Fruit fly (Drosophila melanogaster) whole organism, wandering third instar larva: ENCODE data around the gene Cht7.
A peak's percentile ranks its signal among the peaks of the same experiment; 100 is the strongest.

Experiments
- Abd-B ChIP-seq: fragments of >200 bp; optimal IDR thresholded peaks from 2 replicates; lab custom pipeline; 2017; ENCODE audit warnings: missing biosample characterization, missing genetic modification characterization
- CG32264 ChIP-seq: fragments of 200-800 bp; sonication (Bioruptor generic); optimal IDR thresholded peaks from 2 replicates; lab custom pipeline; 2016; ENCODE audit warnings: missing biosample characterization, missing genetic modification characterization
- CG9705 ChIP-seq: fragments of 200-800 bp; sonication (Bioruptor generic); optimal IDR thresholded peaks from 2 replicates; lab custom pipeline; 2018; ENCODE audit warnings: missing biosample characterization, mild to moderate bottlenecking, missing genetic modification characterization
- CrebA ChIP-seq: fragments of 200-800 bp; sonication (Bioruptor generic); optimal IDR thresholded peaks from 2 replicates; lab custom pipeline; 2016; ENCODE audit warnings: missing biosample characterization, mild to moderate bottlenecking, missing genetic modification characterization, borderline replicate concordance
- Dfd ChIP-seq: fragments of >200 bp; optimal IDR thresholded peaks from 2 replicates; lab custom pipeline; 2017; ENCODE audit warnings: missing biosample characterization, missing genetic modification characterization
- Dif ChIP-seq: fragments of 200-275, 200-300 bp; sonication (Bioruptor generic); optimal IDR thresholded peaks from 2 replicates; lab custom pipeline; 2018; ENCODE audit warnings: missing biosample characterization, missing genetic modification characterization; ENCODE audit not compliant: partially characterized antibody
- GATAd ChIP-seq: sonication (Bioruptor generic); optimal IDR thresholded peaks from 2 replicates; lab custom pipeline; 2016; ENCODE audit warnings: missing biosample characterization, missing genetic modification characterization
- HLH106 ChIP-seq: fragments of 200-800 bp; optimal IDR thresholded peaks from 3 replicates; lab custom pipeline; 2019; ENCODE audit warnings: missing biosample characterization, mild to moderate bottlenecking, missing genetic modification characterization, moderate library complexity
- Hnf4 ChIP-seq: fragments of 200-800 bp; sonication (Bioruptor generic); optimal IDR thresholded peaks from 2 replicates; lab custom pipeline; 2016; ENCODE audit warnings: missing biosample characterization, mild to moderate bottlenecking, missing genetic modification characterization
- Hr78 ChIP-seq: fragments of >200 bp; optimal IDR thresholded peaks from 2 replicates; lab custom pipeline; 2017; ENCODE audit warnings: missing biosample characterization, missing genetic modification characterization
- Hr83 ChIP-seq: fragments of 200-300 bp; sonication (Bioruptor generic); optimal IDR thresholded peaks from 2 replicates; lab custom pipeline; 2016; ENCODE audit warnings: missing biosample characterization, mild to moderate bottlenecking, missing genetic modification characterization, moderate library complexity; ENCODE audit not compliant: poor library complexity, severe bottlenecking
- Jra ChIP-seq: sonication (Bioruptor generic); optimal IDR thresholded peaks from 2 replicates; lab custom pipeline; 2016; ENCODE audit warnings: missing biosample characterization, missing genetic modification characterization
- Mio ChIP-seq: sonication (Bioruptor generic); optimal IDR thresholded peaks from 2 replicates; lab custom pipeline; 2016; ENCODE audit warnings: missing biosample characterization, missing genetic modification characterization
- Myc ChIP-seq: fragments of >200 bp; optimal IDR thresholded peaks from 2 replicates; lab custom pipeline; 2017
- N ChIP-seq: fragments of >200 bp; optimal IDR thresholded peaks from 2 replicates; lab custom pipeline; 2018; ENCODE audit warnings: missing biosample characterization, missing external identifiers, missing genetic modification characterization
- OdsH ChIP-seq: fragments of 200-800 bp; sonication (Bioruptor generic); optimal IDR thresholded peaks from 2 replicates; lab custom pipeline; 2016; ENCODE audit warnings: missing biosample characterization, mild to moderate bottlenecking, missing genetic modification characterization
- Rel ChIP-seq, 2 experiments: fragments of 200-800 bp; sonication (Bioruptor generic) in 1 of 2; optimal IDR thresholded peaks; 2 replicates in 1 of 2; 3 replicates in 1 of 2; lab custom pipeline; 2016 to 2019; ENCODE audit warnings: mild to moderate bottlenecking in 2 of 2, missing biosample characterization in 2 of 2, missing genetic modification characterization in 2 of 2, moderate library complexity in 1 of 2
- Sp1 ChIP-seq: fragments of 200-800 bp; sonication (Bioruptor generic); optimal IDR thresholded peaks from 3 replicates; lab custom pipeline; 2019; ENCODE audit warnings: missing biosample characterization, mild to moderate bottlenecking, missing genetic modification characterization, moderate library complexity
- Vsx2 ChIP-seq: fragments of 200-300, 225-300 bp; sonication (Bioruptor generic); optimal IDR thresholded peaks from 2 replicates; lab custom pipeline; 2018; ENCODE audit warnings: missing biosample characterization, missing genetic modification characterization; ENCODE audit not compliant: partially characterized antibody
- br ChIP-seq: fragments of 200-800 bp; sonication (Bioruptor generic); optimal IDR thresholded peaks from 2 replicates; lab custom pipeline; 2016; ENCODE audit warnings: missing biosample characterization, missing genetic modification characterization
- brk ChIP-seq: fragments of 200-800 bp; sonication (Bioruptor generic); optimal IDR thresholded peaks from 2 replicates; lab custom pipeline; 2016; ENCODE audit warnings: missing biosample characterization, mild to moderate bottlenecking, missing genetic modification characterization
- dl ChIP-seq, 2 experiments: fragments of 175-275, 200-275 bp in 1 of 2; fragments of 200-275 bp in 1 of 2; sonication (Bioruptor generic); optimal IDR thresholded peaks; lab custom pipeline; 2018; ENCODE audit warnings: mild to moderate bottlenecking in 2 of 2, missing biosample characterization in 2 of 2, missing genetic modification characterization in 2 of 2, moderate library complexity in 2 of 2; ENCODE audit not compliant: partially characterized antibody in 2 of 2, insufficient read depth in 1 of 2
- dmrt93B ChIP-seq: fragments of 200-800 bp; sonication (Bioruptor generic); optimal IDR thresholded peaks from 2 replicates; lab custom pipeline; 2018; ENCODE audit warnings: missing biosample characterization, mild to moderate bottlenecking, missing genetic modification characterization
- dsf ChIP-seq: sonication (Bioruptor generic); optimal IDR thresholded peaks from 2 replicates; lab custom pipeline; 2016; ENCODE audit warnings: missing biosample characterization, missing genetic modification characterization, borderline replicate concordance
- ey ChIP-seq: fragments of 200-800 bp; sonication (Bioruptor generic); optimal IDR thresholded peaks from 2 replicates; lab custom pipeline; 2016; ENCODE audit warnings: missing biosample characterization, missing genetic modification characterization
- foxo ChIP-seq, 2 experiments: fragments of 200-800 bp; sonication (Bioruptor generic); optimal IDR thresholded peaks; 2 replicates in 1 of 2; 3 replicates in 1 of 2; lab custom pipeline; 2016 to 2017; ENCODE audit warnings: missing biosample characterization in 2 of 2, missing genetic modification characterization in 2 of 2
- fru ChIP-seq: fragments of 200-800 bp; sonication (Bioruptor generic); optimal IDR thresholded peaks from 3 replicates; lab custom pipeline; 2016; ENCODE audit warnings: missing biosample characterization, mild to moderate bottlenecking, missing genetic modification characterization
- h ChIP-seq: fragments of 200-800 bp; sonication (Bioruptor generic); optimal IDR thresholded peaks from 3 replicates; lab custom pipeline; 2016; ENCODE audit warnings: missing biosample characterization, mild to moderate bottlenecking, missing genetic modification characterization
- jim ChIP-seq: fragments of 175-275, 200-325 bp; sonication (Bioruptor generic); optimal IDR thresholded peaks from 2 replicates; lab custom pipeline; 2016; ENCODE audit warnings: missing biosample characterization, mild to moderate bottlenecking, missing genetic modification characterization
- pan ChIP-seq: fragments of >200 bp; optimal IDR thresholded peaks from 2 replicates; lab custom pipeline; 2017
- psq ChIP-seq: fragments of 200-800 bp; sonication (Bioruptor generic); optimal IDR thresholded peaks from 3 replicates; lab custom pipeline; 2017; ENCODE audit warnings: missing biosample characterization, mild to moderate bottlenecking, missing genetic modification characterization, moderate library complexity
- rgr ChIP-seq: fragments of 200-800 bp; sonication (Bioruptor generic); optimal IDR thresholded peaks from 3 replicates; lab custom pipeline; 2016; ENCODE audit warnings: missing biosample characterization, mild to moderate bottlenecking, missing genetic modification characterization
- sage ChIP-seq: fragments of 200-800 bp; sonication (Bioruptor generic); optimal IDR thresholded peaks from 2 replicates; lab custom pipeline; 2016; ENCODE audit warnings: missing biosample characterization, mild to moderate bottlenecking, missing genetic modification characterization
- tai ChIP-seq: sonication (Bioruptor generic); optimal IDR thresholded peaks from 2 replicates; lab custom pipeline; 2016; ENCODE audit warnings: missing biosample characterization, missing genetic modification characterization
- usp ChIP-seq: fragments of >200 bp; optimal IDR thresholded peaks from 2 replicates; lab custom pipeline; 2017; ENCODE audit warnings: missing biosample characterization, missing genetic modification characterization
- woc ChIP-seq: sonication (Bioruptor generic); optimal IDR thresholded peaks from 2 replicates; lab custom pipeline; 2016; ENCODE audit warnings: missing biosample characterization, mild to moderate bottlenecking, missing genetic modification characterization

The Cht7 gene

dm6 chr3L:3089012-3089411, 17.7 kb downstream of the Cht7 start:
- TF ChIP-seq br (GFP tag; lab: Kevin White, UChicago): no peak
- TF ChIP-seq fru (GFP tag; lab: Kevin White, UChicago): no peak
- no peak for TF ChIP-seq pan (lab: Kevin White, UChicago)
- no peak for TF ChIP-seq Hr83 (GFP tag; lab: Kevin White, UChicago)
- no peak for TF ChIP-seq Dfd
- no peak for TF ChIP-seq brk
- TF ChIP-seq Hr78 (GFP tag; lab: Kevin White, UChicago): no peak
- no peak for TF ChIP-seq CG9705 (GFP tag; lab: Kevin White, UChicago)
- no peak for TF ChIP-seq Myc (lab: Kevin White, UChicago)

- TF ChIP-seq CG9705 (GFP tag; lab: Kevin White, UChicago): no peak
- peak; percentile 27 for TF ChIP-seq rgr (GFP tag; lab: Kevin White, UChicago)
- peak; percentile 35 for TF ChIP-seq Hr83 (GFP tag; lab: Kevin White, UChicago)
- no peak for TF ChIP-seq Rel (GFP tag; optimal IDR thresholded peaks at IDR 0.05; lab: Kevin White, UChicago)
- TF ChIP-seq Rel (tag; optimal IDR thresholded peaks at IDR 0.05; lab: Kevin White, UChicago): peak; percentile 79
- peak; percentile 38 for TF ChIP-seq OdsH (GFP tag; lab: Kevin White, UChicago)
- TF ChIP-seq br (GFP tag; lab: Kevin White, UChicago): peak; percentile 18
- peak; percentile 35 for TF ChIP-seq h (GFP tag; lab: Kevin White, UChicago)
- no peak for TF ChIP-seq Mio (GFP tag; lab: Kevin White, UChicago)
Observed at dm6 chr3L:3083329-3084083, 23.3 kb downstream of the Cht7 start.

- TF ChIP-seq Hr83 (GFP tag; lab: Kevin White, UChicago) (no peak), Rel (GFP tag; optimal IDR thresholded peaks at IDR 0.05; lab: Kevin White, UChicago) (peak; percentile 40), Rel (tag; optimal IDR thresholded peaks at IDR 0.05; lab: Kevin White, UChicago) (no peak), sage (no peak), Vsx2 (GFP tag; lab: Kevin White, UChicago) (peak; percentile 49), GATAd (GFP tag; lab: Kevin White, UChicago) (no peak)
Observed at dm6 chr3L:3081966-3082516, 24.7 kb downstream of the Cht7 start.

- peak; percentile 98 for TF ChIP-seq brk
- TF ChIP-seq jim: no peak
- no peak for TF ChIP-seq Abd-B (GFP tag; lab: Kevin White, UChicago)
- peak; percentile 97 for TF ChIP-seq CG32264
- TF ChIP-seq Hnf4 (GFP tag; lab: Kevin White, UChicago): peak; percentile 98
- TF ChIP-seq Jra (GFP tag; lab: Kevin White, UChicago): peak; percentile 97
- TF ChIP-seq woc: peak; percentile 98
- TF ChIP-seq N: no peak
- TF ChIP-seq OdsH (GFP tag; lab: Kevin White, UChicago): peak; percentile 99
- TF ChIP-seq CG9705 (GFP tag; lab: Kevin White, UChicago): peak; percentile 94
- TF ChIP-seq dl (GFP tag; optimal IDR thresholded peaks at IDR 0.05; lab: Kevin White, UChicago; ENCODE audit: insufficient read depth in 1 of 2, partially characterized antibody in 2 of 2): peak; percentile 59 to 76
- peak; percentile 95 for TF ChIP-seq tai (GFP tag; lab: Kevin White, UChicago)
- peak; percentile 98 for TF ChIP-seq Sp1 (GFP tag; lab: Kevin White, UChicago)
- peak; percentile 84 for TF ChIP-seq Dif (GFP tag; lab: Kevin White, UChicago)
- peak; percentile 87 for TF ChIP-seq Mio (GFP tag; lab: Kevin White, UChicago)
- TF ChIP-seq ey (GFP tag; lab: Kevin White, UChicago): peak; percentile 99
- TF ChIP-seq dmrt93B (GFP tag; lab: Kevin White, UChicago): peak; percentile 91
- TF ChIP-seq GATAd (GFP tag; lab: Kevin White, UChicago): peak; percentile 91
- TF ChIP-seq Hr83 (GFP tag; lab: Kevin White, UChicago): peak; percentile 81
- TF ChIP-seq Vsx2 (GFP tag; lab: Kevin White, UChicago): no peak
- TF ChIP-seq psq (GFP tag; lab: Kevin White, UChicago): peak; percentile 98
- peak; percentile 99 for TF ChIP-seq fru (GFP tag; lab: Kevin White, UChicago)
- no peak for TF ChIP-seq Hr78 (GFP tag; lab: Kevin White, UChicago)
- TF ChIP-seq Myc (lab: Kevin White, UChicago): peak; percentile 55
- TF ChIP-seq foxo (GFP tag; optimal IDR thresholded peaks at IDR 0.05; lab: Kevin White, UChicago): peak; percentile 96 to 99
- no peak for TF ChIP-seq usp (GFP tag; lab: Kevin White, UChicago)
- TF ChIP-seq CrebA: peak; percentile 97
- peak; percentile 98 for TF ChIP-seq Rel (GFP tag; optimal IDR thresholded peaks at IDR 0.05; lab: Kevin White, UChicago)
- TF ChIP-seq Rel (tag; optimal IDR thresholded peaks at IDR 0.05; lab: Kevin White, UChicago): peak; percentile 95
- TF ChIP-seq Dfd: no peak
- peak; percentile 99 for TF ChIP-seq rgr (GFP tag; lab: Kevin White, UChicago)
- peak; percentile 96 for TF ChIP-seq dsf (GFP tag; lab: Kevin White, UChicago)
- peak; percentile 99 for TF ChIP-seq sage
- TF ChIP-seq pan (lab: Kevin White, UChicago): no peak
- TF ChIP-seq HLH106 (tag; lab: Kevin White, UChicago): peak; percentile 97
Observed at dm6 chr3L:3081146-3081872, 25.4 kb downstream of the Cht7 start.
